Worm (Caenorhabditis elegans) whole organism, L3 larva: Measurements from ENCODE around the gene R10E4.11.
A peak's percentile ranks its signal among the peaks of the same experiment; 100 is the strongest.

Experiments used
- R02D3.7 ChIP-seq: fragments of 150-350 bp; optimal IDR thresholded peaks from 2 replicates; lab custom pipeline; 2014; ENCODE audit warnings: missing biosample characterization, missing genetic modification characterization
- ama-1 ChIP-seq: fragments of 150-350 bp; optimal IDR thresholded peaks from 2 replicates; lab custom pipeline; 2018
- ceh-16 ChIP-seq: sonication (generic microtip); optimal IDR thresholded peaks from 2 replicates; lab custom pipeline; 2017; ENCODE audit warnings: missing biosample characterization, missing genetic modification characterization
- ceh-28 ChIP-seq: fragments of 150-350 bp; optimal IDR thresholded peaks from 2 replicates; lab custom pipeline; 2014; ENCODE audit warnings: missing biosample characterization, missing genetic modification reagents, missing genetic modification characterization
- ceh-9 ChIP-seq: sonication (generic microtip); optimal IDR thresholded peaks from 2 replicates; lab custom pipeline; 2018; ENCODE audit warnings: missing biosample characterization, missing genetic modification characterization
- daf-12 ChIP-seq: fragments of 150-350 bp; optimal IDR thresholded peaks from 2 replicates; lab custom pipeline; 2014; ENCODE audit warnings: missing biosample characterization, missing genetic modification reagents, missing genetic modification characterization
- egl-27 ChIP-seq: sonication (generic microtip); optimal IDR thresholded peaks from 4 replicates; lab custom pipeline; 2017; ENCODE audit warnings: missing biosample characterization, missing genetic modification reagents, missing genetic modification characterization
- egl-5 ChIP-seq: fragments of 150-350 bp; optimal IDR thresholded peaks from 2 replicates; lab custom pipeline; 2017; ENCODE audit warnings: missing biosample characterization, missing genetic modification reagents, missing genetic modification characterization, inconsistent platforms
- elt-1 ChIP-seq: fragments of 150-350 bp; optimal IDR thresholded peaks from 2 replicates; lab custom pipeline; 2014; ENCODE audit warnings: missing biosample characterization, missing genetic modification characterization
- elt-2 ChIP-seq: sonication (generic microtip); optimal IDR thresholded peaks from 2 replicates; lab custom pipeline; 2016; ENCODE audit warnings: missing genetic modification reagents, mild to moderate bottlenecking, missing genetic modification characterization, missing compliant biosample characterization
- fkh-10 ChIP-seq: sonication (generic microtip); optimal IDR thresholded peaks from 2 replicates; lab custom pipeline; 2017; ENCODE audit warnings: missing biosample characterization, missing genetic modification reagents, missing genetic modification characterization
- fkh-2 ChIP-seq: fragments of 150-350 bp; optimal IDR thresholded peaks from 2 replicates; lab custom pipeline; 2014; ENCODE audit warnings: missing biosample characterization, missing genetic modification reagents, missing genetic modification characterization
- hmg-11 ChIP-seq: sonication (generic microtip); optimal IDR thresholded peaks from 2 replicates; lab custom pipeline; 2016; ENCODE audit warnings: missing genetic modification characterization, missing compliant biosample characterization
- jun-1 ChIP-seq: fragments of 150-350 bp; optimal IDR thresholded peaks from 2 replicates; lab custom pipeline; 2014; ENCODE audit warnings: missing biosample characterization, missing genetic modification reagents, missing genetic modification characterization
- lin-15B ChIP-seq: fragments of 150-350 bp; optimal IDR thresholded peaks from 2 replicates; lab custom pipeline; 2014; ENCODE audit warnings: missing biosample characterization, missing genetic modification characterization
- lin-39 ChIP-seq: fragments of 150-350 bp; optimal IDR thresholded peaks from 2 replicates; lab custom pipeline; 2018; ENCODE audit warnings: missing biosample characterization, missing genetic modification reagents, missing genetic modification characterization
- mdl-1 ChIP-seq: fragments of 150-350 bp; optimal IDR thresholded peaks from 2 replicates; lab custom pipeline; 2014; ENCODE audit warnings: missing biosample characterization, missing genetic modification characterization
- mml-1 ChIP-seq: fragments of 150-350 bp; sonication (generic microtip); optimal IDR thresholded peaks from 3 replicates; lab custom pipeline; 2014; ENCODE audit warnings: missing biosample characterization, missing genetic modification characterization
- nfya-1 ChIP-seq: sonication (generic microtip); optimal IDR thresholded peaks from 2 replicates; lab custom pipeline; 2017; ENCODE audit warnings: missing genetic modification characterization, mild to moderate bottlenecking, missing compliant biosample characterization, antibody characterized with exemption, moderate library complexity; ENCODE audit not compliant: insufficient read depth
- nhr-12 ChIP-seq: fragments of 150-350 bp; optimal IDR thresholded peaks from 2 replicates; lab custom pipeline; 2014; ENCODE audit warnings: missing biosample characterization, missing genetic modification characterization
- nhr-23 ChIP-seq: fragments of 150-350 bp; optimal IDR thresholded peaks from 2 replicates; lab custom pipeline; 2014; ENCODE audit warnings: missing biosample characterization, missing genetic modification reagents, missing genetic modification characterization
- nhr-237 ChIP-seq: fragments of 150-350 bp; optimal IDR thresholded peaks from 2 replicates; lab custom pipeline; 2014; ENCODE audit warnings: missing biosample characterization, missing genetic modification characterization
- nhr-25 ChIP-seq: sonication (generic microtip); optimal IDR thresholded peaks from 2 replicates; lab custom pipeline; 2017; ENCODE audit warnings: missing biosample characterization, missing genetic modification characterization
- nhr-28 ChIP-seq: fragments of 150-350 bp; optimal IDR thresholded peaks from 2 replicates; lab custom pipeline; 2014; ENCODE audit warnings: missing biosample characterization, missing genetic modification characterization
- nhr-43 ChIP-seq: sonication (generic microtip); optimal IDR thresholded peaks from 2 replicates; lab custom pipeline; 2016; ENCODE audit warnings: mild to moderate bottlenecking, missing genetic modification characterization, missing compliant biosample characterization; ENCODE audit not compliant: poor library complexity, severe bottlenecking
- nhr-76 ChIP-seq: fragments of 150-350 bp; sonication (generic microtip); optimal IDR thresholded peaks from 5 replicates; lab custom pipeline; 2014; ENCODE audit warnings: missing biosample characterization, missing genetic modification characterization
- pha-4 ChIP-seq: fragments of 150-350 bp; optimal IDR thresholded peaks from 2 replicates; lab custom pipeline; 2014; ENCODE audit warnings: missing biosample characterization, missing genetic modification reagents, missing genetic modification characterization
- pqm-1 ChIP-seq: fragments of 150-350 bp; optimal IDR thresholded peaks from 2 replicates; lab custom pipeline; 2017; ENCODE audit warnings: missing biosample characterization, missing genetic modification characterization, inconsistent platforms
- sea-2 ChIP-seq: fragments of 150-350 bp; sonication (generic microtip); optimal IDR thresholded peaks from 4 replicates; lab custom pipeline; 2014; ENCODE audit warnings: missing biosample characterization, missing genetic modification reagents, missing genetic modification characterization
- snpc-4 ChIP-seq: fragments of 150-350 bp; optimal IDR thresholded peaks from 2 replicates; lab custom pipeline; 2014; ENCODE audit warnings: missing biosample characterization, missing genetic modification characterization
- tbx-2 ChIP-seq: sonication (generic microtip); optimal IDR thresholded peaks from 2 replicates; lab custom pipeline; 2016; ENCODE audit warnings: mild to moderate bottlenecking, missing genetic modification characterization, missing compliant biosample characterization
- unc-39 ChIP-seq: sonication (generic microtip); optimal IDR thresholded peaks from 4 replicates; lab custom pipeline; 2017; ENCODE audit warnings: missing biosample characterization, missing genetic modification characterization
- unc-62 ChIP-seq: fragments of 150-350 bp; sonication (generic microtip); optimal IDR thresholded peaks from 4 replicates; lab custom pipeline; 2014; ENCODE audit warnings: missing biosample characterization, missing genetic modification reagents, missing genetic modification characterization
- zag-1 ChIP-seq: fragments of 150-350 bp; optimal IDR thresholded peaks from 2 replicates; lab custom pipeline; 2014; ENCODE audit warnings: missing biosample characterization, missing genetic modification characterization
- ztf-11 ChIP-seq: fragments of 150-350 bp; optimal IDR thresholded peaks from 2 replicates; lab custom pipeline; 2014; ENCODE audit warnings: missing biosample characterization, missing genetic modification characterization

R10E4.11 gene

DNA sequence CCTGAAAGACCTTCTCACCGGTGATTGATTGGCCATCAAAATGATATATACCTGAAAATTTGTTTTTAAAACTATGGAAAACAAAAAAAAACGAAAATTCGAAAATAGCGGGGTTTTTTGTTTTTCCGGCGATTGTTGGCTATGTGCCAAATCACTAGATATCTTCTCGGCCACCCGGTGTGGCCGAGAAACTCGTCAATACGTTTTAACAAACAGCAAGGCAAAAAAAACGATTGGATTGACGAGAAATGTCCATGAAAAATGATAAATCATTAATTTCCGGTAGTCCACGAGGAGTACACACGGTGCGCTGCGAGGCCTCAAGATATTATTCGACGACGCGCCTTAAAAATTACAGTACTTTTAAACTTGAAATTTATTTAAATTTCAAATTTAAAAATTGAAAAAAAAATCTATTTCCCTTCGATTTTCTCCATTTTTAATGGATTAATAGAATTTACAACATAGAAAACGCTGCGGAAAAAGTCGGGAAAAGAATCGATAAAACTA, at the start of gene R10E4.11:
R10E4.11 (minus strand) TSS at position 51 of the 510 bp plus-strand sequence.
- peak; percentile 12 for TF ChIP-seq hmg-11 (tag; lab: Kevin White, UChicago)
- TF ChIP-seq lin-39 (tag; lab: Kevin White, UChicago), result no peak

DNA sequence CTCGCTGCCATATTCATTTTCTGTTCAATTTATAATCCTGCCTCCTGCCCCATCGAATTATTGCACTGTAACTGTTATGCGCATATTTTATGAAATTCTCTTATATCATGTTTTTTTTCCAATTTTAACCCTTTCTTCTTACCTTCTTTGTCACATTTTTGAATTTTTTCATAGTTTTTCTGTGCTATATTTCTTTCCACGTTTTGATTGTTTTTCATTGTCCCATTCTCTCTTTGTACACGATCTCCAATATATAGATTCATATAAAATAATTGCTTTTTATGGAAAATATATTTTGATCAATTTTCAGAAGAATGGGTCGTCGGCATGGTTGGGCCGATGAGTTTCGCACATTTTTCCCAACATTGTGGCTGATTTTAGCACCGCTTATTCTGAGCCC, 49.0 kb upstream of the R10E4.11 start, which contains the start of gene B0285.6:
B0285.6 (plus strand) TSS at position 301 of the 400 bp plus-strand sequence.
- no peak for TF ChIP-seq egl-27
- TF ChIP-seq elt-2 (tag; lab: Kevin White, UChicago), result no peak
- TF ChIP-seq pqm-1, result no peak
- TF ChIP-seq mml-1 (tag; lab: Kevin White, UChicago), result no peak
- TF ChIP-seq ceh-28 (tag; lab: Kevin White, UChicago), result no peak
- no peak for TF ChIP-seq tbx-2 (tag; lab: Kevin White, UChicago)
- no peak for TF ChIP-seq fkh-2 (tag; lab: Kevin White, UChicago)
- no peak for TF ChIP-seq mdl-1
- no peak for TF ChIP-seq lin-15B (tag; lab: Kevin White, UChicago)
- no peak for TF ChIP-seq sea-2 (GFP tag; lab: Kevin White, UChicago)
- no peak for TF ChIP-seq zag-1
- TF ChIP-seq ztf-11 (tag; lab: Kevin White, UChicago), result no peak
- TF ChIP-seq, all 47 proteins: peak for 0

DNA sequence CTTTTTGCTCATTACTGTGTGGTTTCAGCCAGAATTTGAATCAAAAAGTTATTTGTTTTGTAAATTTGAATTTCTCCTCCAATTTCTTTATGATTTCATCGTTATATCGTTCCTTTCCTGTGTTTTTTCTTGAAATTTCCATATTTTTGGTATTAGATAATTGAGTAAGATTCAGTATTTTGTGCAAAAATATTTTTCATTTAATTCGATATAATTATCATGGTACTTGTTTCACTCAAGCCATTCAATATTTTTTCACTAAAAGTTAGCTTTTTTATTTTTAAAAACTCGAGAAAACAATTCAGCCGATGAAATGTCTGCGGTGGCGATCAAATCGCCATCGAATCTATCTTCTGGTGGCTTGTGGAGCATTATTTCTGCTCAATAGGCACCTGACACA, 44.2 kb upstream of the R10E4.11 start, which contains the start of gene hse-5:
hse-5 (plus strand) TSS at position 301 of the 400 bp plus-strand sequence.
- TF ChIP-seq daf-12 (tag; lab: Kevin White, UChicago), result no peak
- TF ChIP-seq fkh-10, result no peak
- TF ChIP-seq lin-39 (tag; lab: Kevin White, UChicago), result no peak
- no peak for TF ChIP-seq nhr-76 (tag; lab: Kevin White, UChicago)
- TF ChIP-seq zag-1, result no peak
- TF ChIP-seq mdl-1, result no peak
- TF ChIP-seq nhr-28 (tag; lab: Kevin White, UChicago), result no peak
- TF ChIP-seq egl-27, result no peak
- TF ChIP-seq nhr-237 (tag; lab: Kevin White, UChicago), result no peak
- no peak for TF ChIP-seq R02D3.7 (tag; lab: Kevin White, UChicago)

DNA sequence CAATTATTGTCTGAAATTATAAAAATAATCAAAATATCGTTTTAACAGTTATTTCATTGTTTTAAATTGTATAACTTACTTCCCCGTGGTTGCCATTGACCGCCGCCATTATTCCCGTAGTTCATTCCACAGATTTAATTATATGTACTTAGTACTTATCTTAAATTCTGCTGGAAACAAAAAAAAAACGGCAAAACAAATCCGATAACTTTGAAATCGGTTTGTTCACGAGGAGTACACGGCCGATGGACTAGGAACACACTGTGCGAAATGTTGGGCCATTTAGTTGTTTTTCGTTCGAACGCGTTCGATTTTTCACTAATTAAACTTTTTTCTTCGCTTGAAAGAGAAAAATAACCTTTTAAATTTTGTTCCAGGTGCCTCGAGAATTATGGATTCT, 42.2 kb upstream of the R10E4.11 start, which contains the start of the genes B0285.3 and lcmt-1:
B0285.3 (minus strand) TSS at position 267 of the 400 bp plus-strand sequence.
lcmt-1 (plus strand) TSS at position 377 of the 400 bp plus-strand sequence.
- TF ChIP-seq pha-4 (tag; lab: Kevin White, UChicago) (peak; percentile 42), elt-1 (tag; lab: Kevin White, UChicago) (no peak), nfya-1 (tag; lab: Kevin White, UChicago) (peak; percentile 52), unc-39 (tag; lab: Kevin White, UChicago) (no peak), nhr-23 (tag; lab: Kevin White, UChicago) (peak; percentile 61), elt-2 (tag; lab: Kevin White, UChicago) (peak; percentile 11), ama-1 (lab: Kevin White, UChicago) (no peak), lin-15B (tag; lab: Kevin White, UChicago) (peak; percentile 68), nhr-76 (tag; lab: Kevin White, UChicago) (no peak), fkh-2 (tag; lab: Kevin White, UChicago) (no peak), jun-1 (tag; lab: Kevin White, UChicago) (no peak), ceh-9 (tag; lab: Kevin White, UChicago) (no peak), nhr-25 (tag; lab: Kevin White, UChicago) (peak; percentile 28), nhr-43 (tag; lab: Kevin White, UChicago) (peak; percentile 40)

DNA sequence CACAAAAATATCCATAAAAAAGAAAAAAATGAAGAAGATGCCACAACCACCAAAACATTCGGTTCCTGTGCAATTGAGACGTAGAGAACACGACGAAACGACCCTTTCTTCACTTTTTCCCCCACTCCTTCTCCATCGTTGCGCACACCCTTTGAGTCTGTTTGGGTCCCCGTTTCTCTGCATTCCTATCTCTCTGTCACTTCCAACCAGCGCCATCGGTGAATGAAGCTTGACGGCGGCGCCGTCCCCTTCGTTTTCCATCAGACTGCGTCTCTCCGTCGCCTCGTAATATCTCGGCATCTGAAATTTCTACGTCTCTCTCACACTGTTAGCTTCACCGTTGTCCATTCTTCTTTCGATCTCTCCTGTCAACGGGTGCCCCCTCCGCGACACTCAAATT, 34.8 kb upstream of the R10E4.11 start:
- peak; percentile 93 for TF ChIP-seq hmg-11 (tag; lab: Kevin White, UChicago)
- TF ChIP-seq nhr-237 (tag; lab: Kevin White, UChicago), result no peak
- no peak for TF ChIP-seq mdl-1
- peak; percentile 81 for TF ChIP-seq nfya-1 (tag; lab: Kevin White, UChicago)
- no peak for TF ChIP-seq nhr-12 (tag; lab: Kevin White, UChicago)
- peak; percentile 13 for TF ChIP-seq lin-15B (tag; lab: Kevin White, UChicago)
- no peak for TF ChIP-seq nhr-76 (tag; lab: Kevin White, UChicago)
- TF ChIP-seq unc-62 (GFP tag; lab: Kevin White, UChicago), result no peak
- TF ChIP-seq ceh-16 (tag; lab: Kevin White, UChicago), result no peak
- TF ChIP-seq egl-5 (tag; lab: Kevin White, UChicago), result peak; percentile 40
- TF ChIP-seq nhr-25 (tag; lab: Kevin White, UChicago), result peak; percentile 29
- TF ChIP-seq lin-39 (tag; lab: Kevin White, UChicago), result peak; percentile 48
- peak; percentile 10 for TF ChIP-seq snpc-4 (tag; lab: Kevin White, UChicago)
- TF ChIP-seq, all 47 proteins: peak for 7
